Worm (Caenorhabditis elegans) whole organism, L4 larva: ENCODE data around the gene K03B4.2.

Experiments
- ZK546.5 ChIP-seq, 2 experiments: sonication (generic microtip); optimal IDR thresholded peaks; 2 replicates each; lab custom pipeline; 2017; ENCODE audit warnings: missing biosample characterization in 2 of 2, missing genetic modification characterization in 2 of 2
- ceh-20 ChIP-seq: fragments of 200-800 bp; sonication (Bioruptor generic); IDR thresholded peaks from 2 replicates; pipeline ENCODE4 v1.3.6; 2022; ENCODE audit warnings: missing genetic modification reagents, missing genetic modification characterization, missing compliant biosample characterization
- egl-27 ChIP-seq: sonication (generic microtip); optimal IDR thresholded peaks from 3 replicates; lab custom pipeline; 2017; ENCODE audit warnings: missing biosample characterization, missing genetic modification reagents, missing genetic modification characterization
- hlh-30 ChIP-seq: sonication (generic microtip); optimal IDR thresholded peaks from 2 replicates; lab custom pipeline; 2017; ENCODE audit warnings: antibody characterized with exemption, mild to moderate bottlenecking, missing genetic modification characterization, missing compliant biosample characterization; ENCODE audit not compliant: insufficient read depth
- nhr-11 ChIP-seq: fragments of 150-350 bp; optimal IDR thresholded peaks from 2 replicates; lab custom pipeline; 2014; ENCODE audit warnings: missing biosample characterization, missing genetic modification characterization
- snpc-4 ChIP-seq: fragments of 150-350 bp; optimal IDR thresholded peaks from 2 replicates; lab custom pipeline; 2014; ENCODE audit warnings: missing biosample characterization, missing genetic modification characterization
- unc-130 ChIP-seq: sonication (generic microtip); optimal IDR thresholded peaks from 2 replicates; lab custom pipeline; 2016; ENCODE audit warnings: missing genetic modification reagents, missing genetic modification characterization, missing compliant biosample characterization
- unc-62 ChIP-seq, 3 experiments: fragments of 150-350 bp in 1 of 3; sonication (generic microtip); optimal IDR thresholded peaks in 2 of 3; peaks in 1 of 3; 1 replicate in 1 of 3; 2 replicates in 2 of 3; lab custom pipeline; 2014 to 2017; ENCODE audit warnings: missing biosample characterization in 3 of 3, missing genetic modification characterization in 3 of 3, missing genetic modification reagents in 3 of 3, missing genotype in 1 of 3

ce11 chrV:4693282-4693588, 5.4 kb downstream of the K03B4.2 start:
- TF ChIP-seq unc-130 (GFP tag; lab: Kevin White, UChicago) = no peak
- no peak for TF ChIP-seq egl-27 (tag; lab: Kevin White, UChicago)
- TF ChIP-seq hlh-30 (tag; lab: Kevin White, UChicago) = peak; percentile 11
- no peak for TF ChIP-seq ZK546.5 (tag; optimal IDR thresholded peaks at IDR 0.05; lab: Kevin White, UChicago)
- TF ChIP-seq nhr-11 (tag; lab: Kevin White, UChicago) = no peak
- no peak for TF ChIP-seq ceh-20 (GFP tag; lab: Robert Waterston, UW)
- no peak for TF ChIP-seq snpc-4 (tag; lab: Kevin White, UChicago)
- peak in 1 of 2 experiments; percentile 79 for TF ChIP-seq unc-62 (GFP tag; optimal IDR thresholded peaks at IDR 0.05 in 1 of 2; lab: Kevin White, UChicago)
- no peak for TF ChIP-seq unc-62 (tag; optimal IDR thresholded peaks at IDR 0.05; lab: Kevin White, UChicago)
